Worm (Caenorhabditis elegans): ENCODE results near the gene C05D9.4.
A peak's percentile ranks its signal among the peaks of the same experiment; 100 is the strongest.

C05D9.4 gene

DNA sequence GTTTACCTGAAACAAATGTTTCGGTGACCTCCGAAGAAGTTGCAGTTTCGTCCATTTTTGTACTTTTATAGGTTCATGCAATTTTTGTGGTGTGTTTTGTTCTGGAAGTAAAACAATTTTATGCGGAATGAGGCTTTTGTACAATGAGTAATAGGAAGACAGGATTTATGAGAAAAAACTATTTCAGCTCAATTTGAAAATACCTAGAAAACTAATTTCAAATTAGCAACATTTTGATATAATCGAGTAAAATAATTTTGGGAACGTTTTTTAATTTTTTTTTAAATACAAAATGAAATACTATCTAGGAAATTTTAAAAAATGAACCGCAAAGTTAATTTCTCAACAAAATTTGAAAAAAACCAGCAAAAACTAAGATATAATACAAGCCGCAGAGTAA is 19.8 kb upstream of the C05D9.4 start, which contains the start of gene rei-2:
TSS of gene rei-2 (minus strand) at position 101 of the 400 bp plus-strand sequence.
- TF ChIP-seq gmeb-2 (tag; optimal IDR thresholded peaks at IDR 0.05) (no peak), tbx-7 (tag; optimal IDR thresholded peaks at IDR 0.05) (no peak), fkh-10 (GFP tag; optimal IDR thresholded peaks at IDR 0.05) (no peak), odd-2 (tag; optimal IDR thresholded peaks at IDR 0.05) (no peak), pha-4 (tag; optimal IDR thresholded peaks at IDR 0.05) (no peak), eyg-1 (tag; optimal IDR thresholded peaks at IDR 0.05) (no peak), ceh-22 (tag; optimal IDR thresholded peaks at IDR 0.05) (no peak), ceh-2 (tag; optimal IDR thresholded peaks at IDR 0.05) (no peak), ceh-18 (tag; optimal IDR thresholded peaks at IDR 0.05) (no peak), sox-4 (tag; optimal IDR thresholded peaks at IDR 0.05) (no peak), dmd-4 (tag; optimal IDR thresholded peaks at IDR 0.05; ENCODE audit: borderline replicate concordance) (no peak), zip-5 (tag; optimal IDR thresholded peaks at IDR 0.05) (no peak), pax-1 (tag; optimal IDR thresholded peaks at IDR 0.05) (no peak), lin-11 (tag; optimal IDR thresholded peaks at IDR 0.05) (no peak), ceh-30 (tag; optimal IDR thresholded peaks at IDR 0.05) (no peak), unc-3 (GFP tag; conservative IDR thresholded peaks at IDR 0.05) (no peak), unc-3 (tag; optimal IDR thresholded peaks at IDR 0.05) (no peak), ref-2 (tag; optimal IDR thresholded peaks at IDR 0.05) (no peak), C08G9.2 (tag; optimal IDR thresholded peaks at IDR 0.05) (no peak)

ce11 chrX:1089133-1089532 is 18.7 kb upstream of the C05D9.4 start:
- TF ChIP-seq ceh-6 (GFP tag; optimal IDR thresholded peaks at IDR 0.05) (no peak), T23F11.4 (GFP tag; optimal IDR thresholded peaks at IDR 0.05) (no peak), ama-1 (optimal IDR thresholded peaks at IDR 0.05) (no peak), tbx-7 (tag; optimal IDR thresholded peaks at IDR 0.05) (no peak), pqm-1 (tag; optimal IDR thresholded peaks at IDR 0.05) (no peak), K09A11.1 (tag; optimal IDR thresholded peaks at IDR 0.05; ENCODE audit: insufficient read depth) (no peak), npax-4 (tag; optimal IDR thresholded peaks at IDR 0.05) (no peak), lim-6 (tag; optimal IDR thresholded peaks at IDR 0.05) (no peak), fax-1 (tag; optimal IDR thresholded peaks at IDR 0.05) (no peak), gmeb-2 (tag; optimal IDR thresholded peaks at IDR 0.05) (no peak), pax-1 (tag; optimal IDR thresholded peaks at IDR 0.05) (no peak), hlh-6 (tag; optimal IDR thresholded peaks at IDR 0.05) (no peak)

ce11 chrX:1089676-1090075 is 18.2 kb upstream of the C05D9.4 start:
- no peak for TF ChIP-seq pros-1 (tag; optimal IDR thresholded peaks at IDR 0.05)
- no peak for TF ChIP-seq gmeb-2 (tag; optimal IDR thresholded peaks at IDR 0.05)
- TF ChIP-seq ceh-48 (tag; optimal IDR thresholded peaks at IDR 0.05): no peak
- TF ChIP-seq che-1 (tag; optimal IDR thresholded peaks at IDR 0.05): no peak
- TF ChIP-seq madf-2 (tag; optimal IDR thresholded peaks at IDR 0.05): no peak
- TF ChIP-seq sox-4 (tag; optimal IDR thresholded peaks at IDR 0.05): no peak
- no peak for TF ChIP-seq unc-86 (tag; optimal IDR thresholded peaks at IDR 0.05)
- no peak for TF ChIP-seq eyg-1 (tag; optimal IDR thresholded peaks at IDR 0.05)
- no peak for TF ChIP-seq elt-2 (tag; optimal IDR thresholded peaks at IDR 0.05)
- no peak for TF ChIP-seq fax-1 (tag; optimal IDR thresholded peaks at IDR 0.05)
- TF ChIP-seq ceh-22 (tag; optimal IDR thresholded peaks at IDR 0.05): no peak
- no peak for TF ChIP-seq nhr-232 (tag; optimal IDR thresholded peaks at IDR 0.05)
- no peak for TF ChIP-seq unc-3 (GFP tag; conservative IDR thresholded peaks at IDR 0.05)
- no peak for TF ChIP-seq unc-3 (tag; optimal IDR thresholded peaks at IDR 0.05)

- peak; percentile 97 for TF ChIP-seq hlh-30 (tag; optimal IDR thresholded peaks at IDR 0.05; ENCODE audit: insufficient read depth)
- TF ChIP-seq nhr-232 (tag; optimal IDR thresholded peaks at IDR 0.05): peak; percentile 3
- TF ChIP-seq elt-4 (tag; optimal IDR thresholded peaks at IDR 0.05): no peak
- peak; percentile 93 for TF ChIP-seq ceh-31 (tag; optimal IDR thresholded peaks at IDR 0.05)
- peak; percentile 100 for TF ChIP-seq unc-55 (GFP tag; optimal IDR thresholded peaks at IDR 0.05)
- TF ChIP-seq hlh-6 (tag; optimal IDR thresholded peaks at IDR 0.05): peak; percentile 71
- TF ChIP-seq F13H6.1 (tag; optimal IDR thresholded peaks at IDR 0.05): peak; percentile 85
- TF ChIP-seq ceh-14 (tag; optimal IDR thresholded peaks at IDR 0.05): peak; percentile 66
- TF ChIP-seq ahr-1 (tag; optimal IDR thresholded peaks at IDR 0.05): no peak
- peak; percentile 74 for TF ChIP-seq ref-2 (tag; optimal IDR thresholded peaks at IDR 0.05)
- peak; percentile 70 for TF ChIP-seq rnt-1 (tag; optimal IDR thresholded peaks at IDR 0.05)
- TF ChIP-seq C38D4.7 (GFP tag; optimal IDR thresholded peaks at IDR 0.05): no peak
- TF ChIP-seq Y22D7AL.16 (tag; optimal IDR thresholded peaks at IDR 0.05): no peak
- TF ChIP-seq fkh-10 (GFP tag; optimal IDR thresholded peaks at IDR 0.05): no peak
- peak; percentile 79 for TF ChIP-seq pros-1 (tag; optimal IDR thresholded peaks at IDR 0.05)
- peak; percentile 88 for TF ChIP-seq sdc-2 (tag; optimal IDR thresholded peaks at IDR 0.05)
- TF ChIP-seq syd-9 (tag; optimal IDR thresholded peaks at IDR 0.05): peak; percentile 51
- TF ChIP-seq nfya-1 (tag; optimal IDR thresholded peaks at IDR 0.05): peak; percentile 95
- TF ChIP-seq ceh-24 (tag; optimal IDR thresholded peaks at IDR 0.05): no peak
- TF ChIP-seq C08G9.2 (tag; optimal IDR thresholded peaks at IDR 0.05): peak; percentile 49
Measured at ce11 chrX:1093154-1093553, 14.7 kb upstream of the C05D9.4 start.

Data from whole organism, late embryonic.